1 fruit fly cellular context compared by ENCODE assay signal in the genomic region with DNA sequence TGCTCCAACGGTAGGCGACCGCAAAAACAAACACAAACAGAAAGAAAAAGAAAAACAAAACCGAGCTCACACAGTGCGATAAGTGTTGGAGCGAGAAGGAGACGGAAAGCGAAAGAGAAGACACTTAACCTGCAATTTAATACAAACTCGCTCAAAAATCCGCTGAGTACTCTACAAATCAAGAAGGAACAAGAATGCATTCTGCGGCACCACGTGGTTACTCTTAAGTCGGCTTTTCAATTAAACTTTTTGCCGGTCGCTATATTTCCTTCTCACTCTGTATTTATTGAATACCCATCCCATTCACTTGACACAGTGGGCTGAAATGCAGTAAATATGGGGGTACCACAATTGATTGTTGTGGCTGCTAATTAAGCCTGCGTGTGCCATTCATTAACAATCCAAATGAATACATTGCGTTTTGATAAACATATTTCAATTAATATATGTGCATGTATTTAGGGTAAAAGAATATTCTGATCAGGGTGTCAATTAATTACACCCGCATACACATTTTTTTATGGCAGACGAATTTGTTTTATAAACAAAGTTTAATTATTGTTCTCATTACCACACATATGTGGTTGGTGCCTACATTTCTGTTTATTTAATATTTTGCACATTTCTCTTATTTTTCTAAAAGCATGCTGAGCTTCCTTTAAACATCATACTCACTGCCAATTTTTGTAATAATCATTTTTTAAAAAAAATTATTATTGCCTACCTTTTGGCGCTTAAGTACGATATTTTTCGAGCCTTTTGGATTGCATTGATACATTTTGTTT.
A peak's percentile ranks its signal among the peaks of the same experiment; 100 is the strongest.
TF ChIP-seq lines count a peak whose summit lies in the region.

No protein-coding gene starts in this region.

TF ChIP-seq in whole organism, embryonic, 481 proteins besides CTCF, POLR2A, EP300 and RAD21 (continued from another document and continues in another):
- no peak for TF ChIP-seq insv (GFP tag; optimal IDR thresholded peaks at IDR 0.05; lab: Kevin White, UChicago)
- no peak for TF ChIP-seq hth (optimal IDR thresholded peaks at IDR 0.05; lab: Kevin White, UChicago)
- TF ChIP-seq vfl (GFP tag; optimal IDR thresholded peaks at IDR 0.05; lab: Kevin White, UChicago): no peak
- no peak for TF ChIP-seq usp (GFP tag; optimal IDR thresholded peaks at IDR 0.05; lab: Kevin White, UChicago)
- no peak for TF ChIP-seq CG9876 (GFP tag; optimal IDR thresholded peaks at IDR 0.05; lab: Kevin White, UChicago)
- no peak for TF ChIP-seq CG8359 (GFP tag; optimal IDR thresholded peaks at IDR 0.05; lab: Kevin White, UChicago; ENCODE audit: borderline replicate concordance)
- no peak for TF ChIP-seq Dip2 (GFP tag; IDR thresholded peaks at IDR 0.05; lab: Robert Waterston, UW)
- no peak for TF ChIP-seq CG8089 (GFP tag; optimal IDR thresholded peaks at IDR 0.05; lab: Kevin White, UChicago)
- TF ChIP-seq CG18262 (tag; optimal IDR thresholded peaks at IDR 0.05; lab: Kevin White, UChicago): peak; percentile 44
- TF ChIP-seq CG42726 (GFP tag; IDR thresholded peaks at IDR 0.05; lab: Robert Waterston, UW; ENCODE audit: partially characterized antibody): no peak
- TF ChIP-seq CG1603 (tag; optimal IDR thresholded peaks at IDR 0.05; lab: Kevin White, UChicago): peak; percentile 41
- no peak for TF ChIP-seq prd (optimal IDR thresholded peaks at IDR 0.05; lab: Kevin White, UChicago)
- peak; percentile 29; the same call in 2 of the 3 replicates for TF ChIP-seq prd (GFP tag; IDR thresholded peaks at IDR 0.05; lab: Robert Waterston, UW)
- TF ChIP-seq CG2129 (GFP tag; IDR thresholded peaks at IDR 0.05; lab: Robert Waterston, UW; ENCODE audit: partially characterized antibody): no peak
- peak; percentile 44; the same call in 2 of the 3 replicates for TF ChIP-seq dysf (GFP tag; IDR thresholded peaks at IDR 0.05; lab: Robert Waterston, UW)
- no peak for TF ChIP-seq gsb (GFP tag; IDR thresholded peaks at IDR 0.05; lab: Robert Waterston, UW)
- no peak for TF ChIP-seq CG5953 (GFP tag; IDR thresholded peaks at IDR 0.05; lab: Robert Waterston, UW)
- TF ChIP-seq MBD-R2 (GFP tag; IDR thresholded peaks at IDR 0.05; lab: Robert Waterston, UW): no peak
- peak; percentile 10; the same call in 1 of the 2 replicates for TF ChIP-seq vvl (GFP tag; IDR thresholded peaks at IDR 0.05; lab: Robert Waterston, UW)
- peak; percentile 15 to 23 for TF ChIP-seq Pdp1 (GFP tag; optimal IDR thresholded peaks at IDR 0.05; lab: Kevin White, UChicago)
- peak; percentile 58 for TF ChIP-seq row (GFP tag; IDR thresholded peaks at IDR 0.05; lab: Robert Waterston, UW)
- no peak for TF ChIP-seq chm (GFP tag; IDR thresholded peaks at IDR 0.05; lab: Robert Waterston, UW)
- TF ChIP-seq CG12744 (GFP tag; optimal IDR thresholded peaks at IDR 0.05; lab: Kevin White, UChicago): no peak
- TF ChIP-seq HmgZ (tag; optimal IDR thresholded peaks at IDR 0.05; lab: Kevin White, UChicago): peak; percentile 12
- peak; percentile 19 for TF ChIP-seq CG12659 (GFP tag; optimal IDR thresholded peaks at IDR 0.05; lab: Kevin White, UChicago)
- no peak for TF ChIP-seq CG12942 (GFP tag; optimal IDR thresholded peaks at IDR 0.05; lab: Kevin White, UChicago)
- no peak for TF ChIP-seq CG16863 (GFP tag; optimal IDR thresholded peaks at IDR 0.05; lab: Kevin White, UChicago)
- TF ChIP-seq pnt (GFP tag; optimal IDR thresholded peaks at IDR 0.05; lab: Kevin White, UChicago): no peak
- no peak for TF ChIP-seq CG15479 (GFP tag; optimal IDR thresholded peaks at IDR 0.05; lab: Kevin White, UChicago)
- no peak for TF ChIP-seq ewg (GFP tag; optimal IDR thresholded peaks at IDR 0.05; lab: Kevin White, UChicago)
- TF ChIP-seq oc (tag; optimal IDR thresholded peaks at IDR 0.05; lab: Kevin White, UChicago): no peak
- no peak for TF ChIP-seq rib (GFP tag; IDR thresholded peaks at IDR 0.05; lab: Robert Waterston, UW)
- no peak for TF ChIP-seq trem (tag; optimal IDR thresholded peaks at IDR 0.05; lab: Kevin White, UChicago)
- no peak for TF ChIP-seq wor (GFP tag; IDR thresholded peaks at IDR 0.05; lab: Robert Waterston, UW)
- peak; percentile 8 for TF ChIP-seq CG12391 (tag; optimal IDR thresholded peaks at IDR 0.05; lab: Kevin White, UChicago)
- TF ChIP-seq CG1024 (GFP tag; IDR thresholded peaks at IDR 0.05; lab: Robert Waterston, UW): no peak
- TF ChIP-seq Jarid2 (GFP tag; optimal IDR thresholded peaks at IDR 0.05; lab: Kevin White, UChicago): no peak
- peak in 1 of 2 experiments; percentile 26 for TF ChIP-seq chif (GFP tag; optimal IDR thresholded peaks at IDR 0.05; lab: Kevin White, UChicago)
- no peak for TF ChIP-seq CG10267 (tag; optimal IDR thresholded peaks at IDR 0.05; lab: Kevin White, UChicago)
- no peak for TF ChIP-seq Sin3A (optimal IDR thresholded peaks at IDR 0.05; lab: Kevin White, UChicago)
- TF ChIP-seq CG8388 (GFP tag; optimal IDR thresholded peaks at IDR 0.05; lab: Kevin White, UChicago): no peak
- TF ChIP-seq CG31365 (tag; optimal IDR thresholded peaks at IDR 0.05; lab: Kevin White, UChicago): no peak
- peak; percentile 48 for TF ChIP-seq CG2678 (tag; optimal IDR thresholded peaks at IDR 0.05; lab: Kevin White, UChicago)
- TF ChIP-seq CG18011 (GFP tag; optimal IDR thresholded peaks at IDR 0.05; lab: Kevin White, UChicago): no peak
- no peak for TF ChIP-seq zfh1 (GFP tag; IDR thresholded peaks at IDR 0.05; lab: Robert Waterston, UW)
- TF ChIP-seq NFAT (GFP tag; IDR thresholded peaks at IDR 0.05; lab: Robert Waterston, UW): peak; percentile 59
- 0 out of 2 replicates have a peak, but pooled peaks have one; percentile 7 for TF ChIP-seq Drgx (GFP tag; IDR thresholded peaks at IDR 0.05; lab: Robert Waterston, UW)
- no peak for TF ChIP-seq CG6689 (GFP tag; IDR thresholded peaks at IDR 0.05; lab: Robert Waterston, UW)
- peak; percentile 42 for TF ChIP-seq Hmr (GFP tag; optimal IDR thresholded peaks at IDR 0.05; lab: Kevin White, UChicago)
- TF ChIP-seq CG17568 (GFP tag; optimal IDR thresholded peaks at IDR 0.05; lab: Kevin White, UChicago): peak; percentile 23
- no peak for TF ChIP-seq ro (GFP tag; IDR thresholded peaks at IDR 0.05; lab: Robert Waterston, UW)
- no peak for TF ChIP-seq bab2 (GFP tag; optimal IDR thresholded peaks at IDR 0.05; lab: Kevin White, UChicago)
- TF ChIP-seq CG6854 (GFP tag; optimal IDR thresholded peaks at IDR 0.05; lab: Kevin White, UChicago): peak; percentile 23
- no peak for TF ChIP-seq yki (optimal IDR thresholded peaks at IDR 0.05; lab: Kevin White, UChicago)
- TF ChIP-seq Opbp (GFP tag; IDR thresholded peaks at IDR 0.05; lab: Robert Waterston, UW; ENCODE audit: partially characterized antibody): no peak
- no peak for TF ChIP-seq bowl (GFP tag; IDR thresholded peaks at IDR 0.05; lab: Robert Waterston, UW)
- TF ChIP-seq ci (GFP tag; IDR thresholded peaks at IDR 0.05; lab: Robert Waterston, UW): 0 out of 3 replicates have a peak, but pooled peaks have one; percentile 4
- peak; percentile 7 for TF ChIP-seq fd3F (GFP tag; optimal IDR thresholded peaks at IDR 0.05; lab: Kevin White, UChicago)
- peak; percentile 56 for TF ChIP-seq Rfx (GFP tag; IDR thresholded peaks at IDR 0.05; lab: Robert Waterston, UW)
- TF ChIP-seq CG14710 (tag; optimal IDR thresholded peaks at IDR 0.05; lab: Kevin White, UChicago): no peak
- TF ChIP-seq danr (GFP tag; IDR thresholded peaks at IDR 0.05; lab: Robert Waterston, UW): peak; percentile 20; the same call in 1 of the 2 replicates
- peak; percentile 35 for TF ChIP-seq run (tag; optimal IDR thresholded peaks at IDR 0.05; lab: Kevin White, UChicago)
- peak; percentile 20 for TF ChIP-seq sug (tag; optimal IDR thresholded peaks at IDR 0.05; lab: Kevin White, UChicago)
- no peak for TF ChIP-seq luna (GFP tag; optimal IDR thresholded peaks at IDR 0.05; lab: Kevin White, UChicago)
- TF ChIP-seq CG16815 (GFP tag; optimal IDR thresholded peaks at IDR 0.05; lab: Kevin White, UChicago): peak; percentile 21
- TF ChIP-seq cad (GFP tag; optimal IDR thresholded peaks at IDR 0.05; lab: Kevin White, UChicago): no peak
- no peak for TF ChIP-seq CG12104 (GFP tag; optimal IDR thresholded peaks at IDR 0.05; lab: Kevin White, UChicago)
- TF ChIP-seq MTF-1 (GFP tag; optimal IDR thresholded peaks at IDR 0.05; lab: Kevin White, UChicago; ENCODE audit: borderline replicate concordance): peak; percentile 28
- TF ChIP-seq pfk (GFP tag; optimal IDR thresholded peaks at IDR 0.05; lab: Kevin White, UChicago): no peak
- TF ChIP-seq Vsx1 (GFP tag; optimal IDR thresholded peaks at IDR 0.05; lab: Kevin White, UChicago): peak; percentile 58
- TF ChIP-seq CG7271 (tag; optimal IDR thresholded peaks at IDR 0.05; lab: Kevin White, UChicago): no peak
- no peak for TF ChIP-seq gfzf (GFP tag; optimal IDR thresholded peaks at IDR 0.05; lab: Kevin White, UChicago)
- peak; percentile 56 for TF ChIP-seq CG7556 (GFP tag; optimal IDR thresholded peaks at IDR 0.05; lab: Kevin White, UChicago)
- no peak for TF ChIP-seq Ets65A (GFP tag; lab: Kevin White, UChicago)
- peak; percentile 43 for TF ChIP-seq mirr (GFP tag; optimal IDR thresholded peaks at IDR 0.05; lab: Kevin White, UChicago)
- TF ChIP-seq HLHmδ (GFP tag; optimal IDR thresholded peaks at IDR 0.05; lab: Kevin White, UChicago): peak; percentile 13
- peak; percentile 62 for TF ChIP-seq Meics (GFP tag; optimal IDR thresholded peaks at IDR 0.05; lab: Kevin White, UChicago)
- TF ChIP-seq CG15601 (tag; optimal IDR thresholded peaks at IDR 0.05; lab: Kevin White, UChicago): no peak
- TF ChIP-seq dmrt11E (tag; optimal IDR thresholded peaks at IDR 0.05; lab: Kevin White, UChicago): no peak
- TF ChIP-seq Rx (GFP tag; IDR thresholded peaks at IDR 0.05; lab: Robert Waterston, UW): no peak
- TF ChIP-seq tup (GFP tag; optimal IDR thresholded peaks at IDR 0.05; lab: Kevin White, UChicago): no peak
- TF ChIP-seq HmgD (GFP tag; optimal IDR thresholded peaks at IDR 0.05; lab: Kevin White, UChicago): no peak
- TF ChIP-seq ems (GFP tag; optimal IDR thresholded peaks at IDR 0.05; lab: Kevin White, UChicago): no peak
- TF ChIP-seq kni (GFP tag; optimal IDR thresholded peaks at IDR 0.05; lab: Kevin White, UChicago): peak; percentile 27
- no peak for TF ChIP-seq CG18764 (GFP tag; optimal IDR thresholded peaks at IDR 0.05; lab: Kevin White, UChicago)
- TF ChIP-seq Lpt (GFP tag; optimal IDR thresholded peaks at IDR 0.05; lab: Kevin White, UChicago): no peak
- no peak for TF ChIP-seq kah (GFP tag; optimal IDR thresholded peaks at IDR 0.05; lab: Kevin White, UChicago)
- no peak for TF ChIP-seq Usf (GFP tag; optimal IDR thresholded peaks at IDR 0.05; lab: Kevin White, UChicago)
- TF ChIP-seq en (GFP tag; optimal IDR thresholded peaks at IDR 0.05; lab: Kevin White, UChicago): no peak
- peak; percentile 69 for TF ChIP-seq CG9437 (GFP tag; optimal IDR thresholded peaks at IDR 0.05; lab: Kevin White, UChicago)
- no peak for TF ChIP-seq CG33213 (GFP tag; optimal IDR thresholded peaks at IDR 0.05; lab: Kevin White, UChicago)
- TF ChIP-seq CG3838 (GFP tag; optimal IDR thresholded peaks at IDR 0.05; lab: Kevin White, UChicago): no peak
- TF ChIP-seq Fer3 (tag; optimal IDR thresholded peaks at IDR 0.05; lab: Kevin White, UChicago): no peak
- no peak for TF ChIP-seq CG30020 (tag; optimal IDR thresholded peaks at IDR 0.05; lab: Kevin White, UChicago)
- TF ChIP-seq CG16813 (GFP tag; IDR thresholded peaks at IDR 0.05; lab: Robert Waterston, UW; ENCODE audit: partially characterized antibody): no peak
- TF ChIP-seq jumu (GFP tag; optimal IDR thresholded peaks at IDR 0.05; lab: Kevin White, UChicago): no peak
- no peak for TF ChIP-seq CG13894 (tag; optimal IDR thresholded peaks at IDR 0.05; lab: Kevin White, UChicago)
- no peak for TF ChIP-seq sim (GFP tag; IDR thresholded peaks at IDR 0.05; lab: Robert Waterston, UW)
- peak; percentile 8; the same call in 1 of the 2 replicates for TF ChIP-seq CG14441 (GFP tag; IDR thresholded peaks at IDR 0.05; lab: Robert Waterston, UW)
- peak; percentile 27 for TF ChIP-seq grau (tag; optimal IDR thresholded peaks at IDR 0.05; lab: Kevin White, UChicago)
- no peak for TF ChIP-seq CG9797 (GFP tag; optimal IDR thresholded peaks at IDR 0.05; lab: Kevin White, UChicago)
- TF ChIP-seq CG8944 (GFP tag; optimal IDR thresholded peaks at IDR 0.05; lab: Kevin White, UChicago): no peak
- TF ChIP-seq lola (GFP tag; optimal IDR thresholded peaks at IDR 0.05; lab: Kevin White, UChicago): no peak
- peak; percentile 50; the same call in 1 of the 3 replicates for TF ChIP-seq z (GFP tag; IDR thresholded peaks at IDR 0.05; lab: Robert Waterston, UW)
- TF ChIP-seq CG6791 (GFP tag; IDR thresholded peaks at IDR 0.05; lab: Robert Waterston, UW; ENCODE audit: partially characterized antibody): no peak
- peak; percentile 20 for TF ChIP-seq odd (GFP tag; optimal IDR thresholded peaks at IDR 0.05; lab: Kevin White, UChicago)
- no peak for TF ChIP-seq sc (optimal IDR thresholded peaks at IDR 0.05; lab: Kevin White, UChicago)
- TF ChIP-seq sc (GFP tag; optimal IDR thresholded peaks at IDR 0.05; lab: Kevin White, UChicago): no peak
- TF ChIP-seq CG6654 (GFP tag; optimal IDR thresholded peaks at IDR 0.05; lab: Kevin White, UChicago): no peak
- peak; percentile 23 for TF ChIP-seq Antp (GFP tag; optimal IDR thresholded peaks at IDR 0.05; lab: Kevin White, UChicago)
- TF ChIP-seq CG7372 (GFP tag; IDR thresholded peaks at IDR 0.05; lab: Robert Waterston, UW): no peak
- TF ChIP-seq ash1 (GFP tag; optimal IDR thresholded peaks at IDR 0.05; lab: Kevin White, UChicago): no peak
- peak; percentile 55; the same call in 1 of the 2 replicates for TF ChIP-seq CG32532 (GFP tag; IDR thresholded peaks at IDR 0.05; lab: Robert Waterston, UW)
- TF ChIP-seq Dp (GFP tag; optimal IDR thresholded peaks at IDR 0.05; lab: Kevin White, UChicago): no peak
- no peak for TF ChIP-seq CG7786 (GFP tag; optimal IDR thresholded peaks at IDR 0.05; lab: Kevin White, UChicago)
- no peak for TF ChIP-seq sima (GFP tag; optimal IDR thresholded peaks at IDR 0.05; lab: Kevin White, UChicago)
- no peak for TF ChIP-seq HLH4C (GFP tag; IDR thresholded peaks at IDR 0.05; lab: Robert Waterston, UW; ENCODE audit: partially characterized antibody)
- TF ChIP-seq dan (GFP tag; IDR thresholded peaks at IDR 0.05; lab: Robert Waterston, UW): no peak
- TF ChIP-seq Gsc (GFP tag; IDR thresholded peaks at IDR 0.05; lab: Robert Waterston, UW): no peak
- peak; percentile 49 for TF ChIP-seq nmo (GFP tag; optimal IDR thresholded peaks at IDR 0.05; lab: Kevin White, UChicago)
- TF ChIP-seq CG34376 (GFP tag; optimal IDR thresholded peaks at IDR 0.05; lab: Kevin White, UChicago): no peak
- no peak for TF ChIP-seq wdn (GFP tag; IDR thresholded peaks at IDR 0.05; lab: Robert Waterston, UW)
- TF ChIP-seq emc (GFP tag; optimal IDR thresholded peaks at IDR 0.05; lab: Kevin White, UChicago): no peak
- TF ChIP-seq sr (GFP tag; IDR thresholded peaks at IDR 0.05; lab: Robert Waterston, UW): no peak
- no peak for TF ChIP-seq Sry-δ (GFP tag; optimal IDR thresholded peaks at IDR 0.05; lab: Kevin White, UChicago)
- TF ChIP-seq Nf-YB (GFP tag; optimal IDR thresholded peaks at IDR 0.05; lab: Kevin White, UChicago): no peak
